Worm (Caenorhabditis elegans) whole organism, late embryonic: ENCODE results near the gene Y105C5A.508.
A peak's percentile ranks its signal among the peaks of the same experiment; 100 is the strongest.
"Not testable (repeated sequence)": the region's sequence is repeated elsewhere in the genome, so short reads cannot be mapped to it uniquely, and the experiment has no call there.

Experiments
- C08G9.2 ChIP-seq: sonication (generic microtip); optimal IDR thresholded peaks from 2 replicates; lab custom pipeline; 2016; ENCODE audit warnings: mild to moderate bottlenecking, missing genetic modification characterization, moderate library complexity, missing compliant biosample characterization
- K09A11.1 ChIP-seq: sonication (generic microtip); optimal IDR thresholded peaks from 2 replicates; lab custom pipeline; 2017; ENCODE audit warnings: antibody characterized with exemption, mild to moderate bottlenecking, missing genetic modification characterization, missing compliant biosample characterization; ENCODE audit not compliant: insufficient read depth
- T23F11.4 ChIP-seq: fragments of 200-800 bp; sonication (Bioruptor generic); optimal IDR thresholded peaks from 2 replicates; lab custom pipeline; 2018; ENCODE audit warnings: mild to moderate bottlenecking, missing genetic modification characterization, missing compliant biosample characterization
- Y22D7AL.16 ChIP-seq: sonication (generic microtip); optimal IDR thresholded peaks from 2 replicates; lab custom pipeline; 2016; ENCODE audit warnings: missing genetic modification characterization, missing compliant biosample characterization
- ahr-1 ChIP-seq: sonication (generic microtip); optimal IDR thresholded peaks from 2 replicates; lab custom pipeline; 2016; ENCODE audit warnings: missing genetic modification characterization, missing compliant biosample characterization
- ceh-14 ChIP-seq: sonication (generic microtip); optimal IDR thresholded peaks from 2 replicates; lab custom pipeline; 2016; ENCODE audit warnings: missing genotype, missing genetic modification characterization, missing compliant biosample characterization
- ceh-2 ChIP-seq: sonication (generic microtip); optimal IDR thresholded peaks from 2 replicates; lab custom pipeline; 2016; ENCODE audit warnings: missing genotype, missing genetic modification characterization, missing compliant biosample characterization
- ceh-30 ChIP-seq: fragments of 150-350 bp; optimal IDR thresholded peaks from 2 replicates; lab custom pipeline; 2014; ENCODE audit warnings: missing biosample characterization, missing genetic modification characterization
- ceh-34 ChIP-seq: sonication (generic microtip); optimal IDR thresholded peaks from 2 replicates; lab custom pipeline; 2016; ENCODE audit warnings: mild to moderate bottlenecking, missing genetic modification characterization, missing compliant biosample characterization
- ceh-48 ChIP-seq: sonication (generic microtip); optimal IDR thresholded peaks from 2 replicates; lab custom pipeline; 2016; ENCODE audit warnings: missing genetic modification characterization, inconsistent platforms, missing compliant biosample characterization
- ceh-9 ChIP-seq: sonication (generic microtip); optimal IDR thresholded peaks from 2 replicates; lab custom pipeline; 2016; ENCODE audit warnings: mild to moderate bottlenecking, missing genetic modification characterization, inconsistent platforms, missing compliant biosample characterization
- dmd-4 ChIP-seq: sonication (generic microtip); optimal IDR thresholded peaks from 2 replicates; lab custom pipeline; 2016; ENCODE audit warnings: borderline replicate concordance, missing genetic modification characterization, missing compliant biosample characterization
- elt-2 ChIP-seq: sonication (generic microtip); optimal IDR thresholded peaks from 2 replicates; lab custom pipeline; 2016; ENCODE audit warnings: missing genetic modification reagents, missing genetic modification characterization, missing compliant biosample characterization
- eyg-1 ChIP-seq: sonication (generic microtip); optimal IDR thresholded peaks from 2 replicates; lab custom pipeline; 2016; ENCODE audit warnings: missing genotype, missing genetic modification characterization, missing compliant biosample characterization
- gmeb-2 ChIP-seq: sonication (generic microtip); optimal IDR thresholded peaks from 2 replicates; lab custom pipeline; 2016; ENCODE audit warnings: missing genetic modification characterization, inconsistent platforms, missing compliant biosample characterization
- hlh-15 ChIP-seq: sonication (generic microtip); optimal IDR thresholded peaks from 2 replicates; lab custom pipeline; 2016; ENCODE audit warnings: missing genetic modification characterization, missing compliant biosample characterization
- hlh-30 ChIP-seq: sonication (generic microtip); optimal IDR thresholded peaks from 2 replicates; lab custom pipeline; 2017; ENCODE audit warnings: antibody characterized with exemption, missing genetic modification characterization, missing compliant biosample characterization; ENCODE audit not compliant: insufficient read depth
- lim-6 ChIP-seq: sonication (generic microtip); optimal IDR thresholded peaks from 2 replicates; lab custom pipeline; 2016; ENCODE audit warnings: missing genetic modification characterization, missing compliant biosample characterization
- npax-4 ChIP-seq: sonication (generic microtip); optimal IDR thresholded peaks from 2 replicates; lab custom pipeline; 2016; ENCODE audit warnings: missing genetic modification characterization, missing compliant biosample characterization
- pha-2 ChIP-seq: sonication (generic microtip); optimal IDR thresholded peaks from 2 replicates; lab custom pipeline; 2017; ENCODE audit warnings: mild to moderate bottlenecking, missing genetic modification characterization, missing compliant biosample characterization
- pros-1 ChIP-seq: fragments of 150-350 bp; optimal IDR thresholded peaks from 2 replicates; lab custom pipeline; 2014; ENCODE audit warnings: missing biosample characterization, missing genetic modification reagents, missing genetic modification characterization
- sox-4 ChIP-seq: sonication (generic microtip); optimal IDR thresholded peaks from 2 replicates; lab custom pipeline; 2017; ENCODE audit warnings: mild to moderate bottlenecking, missing genetic modification characterization, inconsistent platforms, missing compliant biosample characterization
- tbx-2 ChIP-seq: sonication (generic microtip); optimal IDR thresholded peaks from 2 replicates; lab custom pipeline; 2016; ENCODE audit warnings: missing genetic modification characterization, missing compliant biosample characterization
- tbx-7 ChIP-seq: sonication (generic microtip); optimal IDR thresholded peaks from 2 replicates; lab custom pipeline; 2016; ENCODE audit warnings: missing genotype, missing genetic modification characterization, missing compliant biosample characterization
- ttx-3 ChIP-seq: sonication (generic microtip); optimal IDR thresholded peaks from 2 replicates; lab custom pipeline; 2016; ENCODE audit warnings: missing genetic modification reagents, missing genetic modification characterization, missing compliant biosample characterization
- unc-3 ChIP-seq, 2 experiments: fragments of 200-800 bp in 1 of 2; sonication (Bioruptor generic) in 1 of 2; sonication (generic microtip) in 1 of 2; conservative IDR thresholded peaks in 1 of 2; optimal IDR thresholded peaks in 1 of 2; 2 replicates each; pipeline versions ENCODE4 v1.3.6 to Lab custom; 2016 to 2022; ENCODE audit warnings: missing compliant biosample characterization in 2 of 2, missing genetic modification characterization in 2 of 2, missing genetic modification reagents in 1 of 2
- unc-42 ChIP-seq: sonication (generic microtip); optimal IDR thresholded peaks from 2 replicates; lab custom pipeline; 2016; ENCODE audit warnings: missing genotype, missing genetic modification characterization, missing compliant biosample characterization
- unc-55 ChIP-seq: sonication (generic microtip); optimal IDR thresholded peaks from 2 replicates; lab custom pipeline; 2017; ENCODE audit warnings: missing biosample characterization, missing genetic modification reagents, missing genetic modification characterization
- ztf-16 ChIP-seq: sonication (generic microtip); optimal IDR thresholded peaks from 2 replicates; lab custom pipeline; 2017; ENCODE audit warnings: missing genetic modification characterization, missing compliant biosample characterization

Y105C5A.508 gene

ce11 chrIV:15573863-15574262 lies 9.9 kb upstream of the Y105C5A.508 start (continued):
- TF ChIP-seq tbx-2 (tag; lab: Kevin White, UChicago) (peak; percentile 21), ceh-9 (tag; lab: Kevin White, UChicago) (no peak)

DNA sequence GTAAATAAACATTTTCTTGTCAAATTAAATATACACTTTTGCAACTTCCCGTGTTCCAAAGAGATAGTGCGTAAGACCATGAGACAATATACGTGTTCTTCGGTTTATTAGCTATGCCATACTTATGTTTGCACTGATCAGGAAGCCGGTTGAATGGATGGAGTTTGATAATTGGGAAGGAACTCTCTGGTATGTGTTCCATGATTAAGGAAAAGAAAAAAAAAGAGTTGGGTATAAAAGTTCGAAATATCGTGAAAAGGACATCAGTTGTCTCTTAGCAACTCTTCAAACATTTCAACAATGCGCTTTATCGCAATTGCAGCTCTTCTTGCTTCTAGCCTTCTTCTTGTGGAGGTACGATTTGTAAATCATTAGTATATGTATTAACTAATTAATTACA lies 4.9 kb upstream of the Y105C5A.508 start, which contains the start of gene pqn-76:
pqn-76 (plus strand) TSS at position 301 of the 400 bp plus-strand sequence.
- not testable (repeated sequence) for TF ChIP-seq C08G9.2 (tag; lab: Kevin White, UChicago); lim-6 (tag; lab: Kevin White, UChicago); unc-55

- TF ChIP-seq hlh-15 (no peak), ceh-48 (tag; lab: Kevin White, UChicago) (no peak), ahr-1 (tag; lab: Kevin White, UChicago) (no peak), sox-4 (tag; lab: Kevin White, UChicago) (no peak), pha-2 (no peak), ceh-30 (tag; lab: Kevin White, UChicago) (no peak), tbx-7 (tag; lab: Kevin White, UChicago) (no peak)
Measured at ce11 chrIV:15588879-15589278, 5.2 kb downstream of the Y105C5A.508 start.

DNA sequence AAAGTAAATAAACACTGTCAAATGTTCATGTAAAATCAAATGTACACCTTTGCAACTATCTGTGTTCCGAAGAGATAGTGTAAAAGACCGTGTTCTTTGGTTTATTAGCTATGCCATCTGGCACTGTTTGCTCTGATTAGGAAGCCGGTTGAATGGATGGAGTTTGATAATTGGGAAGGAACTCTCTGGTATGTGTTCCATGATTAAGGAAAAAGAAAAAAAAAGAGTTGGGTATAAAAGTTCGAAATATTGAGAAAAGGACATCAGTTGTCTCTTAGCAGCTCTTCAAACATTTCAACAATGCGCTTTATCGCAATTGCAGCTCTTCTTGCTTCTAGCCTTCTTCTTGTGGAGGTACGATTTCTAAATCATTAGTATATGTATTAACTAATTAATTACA lies 6.7 kb downstream of the Y105C5A.508 start, which contains the start of gene abu-5:
abu-5 (plus strand) TSS at position 301 of the 400 bp plus-strand sequence.
- peak; percentile 34 for TF ChIP-seq elt-2 (tag; lab: Kevin White, UChicago)

DNA sequence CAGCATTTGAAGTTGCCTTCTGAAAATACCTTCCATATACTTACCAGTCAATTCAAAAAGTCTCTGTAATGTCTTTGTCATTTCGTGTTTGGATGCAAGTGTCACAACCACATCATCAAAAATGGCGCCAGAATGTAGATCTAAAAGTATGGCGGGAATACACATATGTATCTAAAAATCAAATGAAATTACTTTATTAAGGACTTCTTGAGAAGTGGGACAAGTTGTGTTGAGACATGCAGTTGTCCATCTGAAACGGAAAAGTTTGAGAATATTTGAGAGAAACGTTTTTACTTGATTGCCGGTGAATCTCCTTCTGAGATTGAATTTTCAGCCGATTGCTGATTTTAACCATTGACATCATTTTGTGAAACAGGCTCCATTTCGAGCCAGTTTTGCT lies 8.3 kb downstream of the Y105C5A.508 start:
- no peak for TF ChIP-seq K09A11.1 (tag; lab: Kevin White, UChicago)
- TF ChIP-seq ceh-2 (tag; lab: Kevin White, UChicago): no peak
- TF ChIP-seq Y22D7AL.16: no peak
- TF ChIP-seq eyg-1: no peak
- no peak for TF ChIP-seq T23F11.4 (GFP tag; lab: Kevin White, UChicago)
- no peak for TF ChIP-seq ceh-14
- no peak for TF ChIP-seq unc-55
- TF ChIP-seq tbx-2 (tag; lab: Kevin White, UChicago): no peak
- no peak for TF ChIP-seq hlh-30 (tag; lab: Kevin White, UChicago)
- no peak for TF ChIP-seq unc-42 (tag; lab: Kevin White, UChicago)
- TF ChIP-seq ceh-34 (tag; lab: Kevin White, UChicago): no peak
- no peak for TF ChIP-seq npax-4 (tag; lab: Kevin White, UChicago)
- TF ChIP-seq dmd-4 (tag; lab: Kevin White, UChicago): no peak
- TF ChIP-seq ahr-1 (tag; lab: Kevin White, UChicago): no peak
- no peak for TF ChIP-seq unc-3 (GFP tag; conservative IDR thresholded peaks at IDR 0.05; lab: Robert Waterston, UW)
- no peak for TF ChIP-seq unc-3 (tag; optimal IDR thresholded peaks at IDR 0.05; lab: Kevin White, UChicago)
- no peak for TF ChIP-seq ttx-3

DNA sequence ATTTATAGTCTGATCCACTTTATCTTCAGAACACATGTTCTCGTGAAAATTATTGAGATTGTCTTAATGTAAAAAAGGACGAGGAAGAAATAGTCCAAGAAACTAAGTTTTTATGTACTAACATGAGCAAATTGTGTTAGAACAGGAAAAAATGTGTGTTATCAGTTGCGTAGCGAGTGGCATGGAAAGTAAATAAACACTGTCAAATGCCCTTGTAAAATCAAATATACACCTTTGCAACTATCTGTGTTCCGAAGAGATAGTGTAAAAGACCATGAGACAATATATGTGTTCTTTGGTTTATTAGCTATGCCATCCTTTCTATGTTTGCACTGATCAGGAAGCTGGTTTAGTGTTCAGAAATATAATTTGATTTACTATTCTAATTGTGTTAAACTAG lies 9.4 kb downstream of the Y105C5A.508 start:
- peak; percentile 70 for TF ChIP-seq elt-2 (tag; lab: Kevin White, UChicago)
- TF ChIP-seq lim-6 (tag; lab: Kevin White, UChicago): no peak
- TF ChIP-seq ztf-16 (tag; lab: Kevin White, UChicago): no peak
- no peak for TF ChIP-seq unc-42 (tag; lab: Kevin White, UChicago)
- no peak for TF ChIP-seq pros-1 (tag; lab: Kevin White, UChicago)
- no peak for TF ChIP-seq gmeb-2 (tag; lab: Kevin White, UChicago)
